Worm (Caenorhabditis elegans): Measurements from ENCODE around the gene haf-7.

The haf-7 gene

DNA sequence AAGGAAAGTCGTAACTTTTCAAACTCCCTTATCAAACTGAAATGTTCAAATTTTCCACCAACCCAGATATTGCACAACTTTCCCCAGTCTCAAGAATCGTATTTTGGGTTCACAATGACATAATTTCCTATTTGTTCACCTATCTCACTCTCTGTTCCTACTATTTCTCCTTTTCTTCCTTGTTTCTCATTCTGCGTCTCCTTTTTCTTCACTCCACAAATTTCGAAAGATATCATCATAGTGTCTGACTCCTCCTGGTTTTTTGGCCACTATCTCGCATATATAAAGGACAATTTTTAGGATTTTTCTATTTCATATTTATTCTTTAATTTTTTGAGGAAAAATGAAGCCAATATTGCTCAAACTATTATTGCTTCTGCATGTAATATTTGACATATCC lies at the start of gene haf-7:
haf-7 (plus strand) TSS at position 211 of the 400 bp plus-strand sequence.
- no peak for TF ChIP-seq hmbx-1 (tag; optimal IDR thresholded peaks at IDR 0.05)
- no peak for TF ChIP-seq B0310.2 (tag; optimal IDR thresholded peaks at IDR 0.05)
- no peak for TF ChIP-seq scrt-1 (GFP tag; IDR thresholded peaks at IDR 0.05)
- TF ChIP-seq ets-7 (tag; optimal IDR thresholded peaks at IDR 0.05): no peak
- TF ChIP-seq ceh-36 (tag; optimal IDR thresholded peaks at IDR 0.05): no peak
- TF ChIP-seq pes-1 (GFP tag; IDR thresholded peaks at IDR 0.05): no peak
- TF ChIP-seq tbx-11 (GFP tag; IDR thresholded peaks at IDR 0.05): no peak
- no peak for TF ChIP-seq flt-1 (GFP tag; IDR thresholded peaks at IDR 0.05)
- no peak for TF ChIP-seq tbx-37 (GFP tag; conservative IDR thresholded peaks at IDR 0.05)

DNA sequence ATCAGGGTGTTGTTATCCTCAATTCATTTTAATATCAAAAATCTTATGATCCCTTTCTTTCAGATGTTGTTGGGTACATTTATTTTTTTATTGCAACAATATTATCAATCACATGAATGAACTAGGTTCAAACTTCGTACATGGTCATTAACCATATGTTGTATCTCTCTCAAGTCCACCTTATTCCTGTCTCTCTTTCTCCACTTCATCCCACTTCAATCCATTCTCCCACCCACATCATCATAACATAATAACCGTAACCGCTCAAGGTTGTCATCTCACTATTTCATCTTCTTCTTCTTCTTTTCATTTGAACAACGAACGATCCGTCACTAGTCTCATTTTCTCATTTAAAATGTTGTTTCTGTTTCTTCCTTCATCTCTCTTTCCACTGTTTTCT lies 47.6 kb upstream of the haf-7 start:
- no peak for TF ChIP-seq flt-1 (GFP tag; IDR thresholded peaks at IDR 0.05)
- TF ChIP-seq hmbx-1 (tag; optimal IDR thresholded peaks at IDR 0.05): no peak
- no peak for TF ChIP-seq pes-1 (GFP tag; IDR thresholded peaks at IDR 0.05)
- TF ChIP-seq aly-1 (tag; optimal IDR thresholded peaks at IDR 0.05): no peak
- TF ChIP-seq B0310.2 (tag; optimal IDR thresholded peaks at IDR 0.05): no peak
- no peak for TF ChIP-seq tbx-37 (GFP tag; conservative IDR thresholded peaks at IDR 0.05)
- no peak for TF ChIP-seq hnd-1 (tag; optimal IDR thresholded peaks at IDR 0.05)
- no peak for TF ChIP-seq ceh-13 (GFP tag; optimal IDR thresholded peaks at IDR 0.05)
- TF ChIP-seq tra-4 (tag; optimal IDR thresholded peaks at IDR 0.05): no peak
- TF ChIP-seq ets-7 (tag; optimal IDR thresholded peaks at IDR 0.05): no peak
- TF ChIP-seq scrt-1 (GFP tag; IDR thresholded peaks at IDR 0.05): no peak
- no peak for TF ChIP-seq ceh-36 (tag; optimal IDR thresholded peaks at IDR 0.05)
- no peak for TF ChIP-seq ama-1 (optimal IDR thresholded peaks at IDR 0.05)
- no peak for TF ChIP-seq F13C5.2 (tag; optimal IDR thresholded peaks at IDR 0.05)
- no peak for TF ChIP-seq hmg-4 (GFP tag; optimal IDR thresholded peaks at IDR 0.05)

DNA sequence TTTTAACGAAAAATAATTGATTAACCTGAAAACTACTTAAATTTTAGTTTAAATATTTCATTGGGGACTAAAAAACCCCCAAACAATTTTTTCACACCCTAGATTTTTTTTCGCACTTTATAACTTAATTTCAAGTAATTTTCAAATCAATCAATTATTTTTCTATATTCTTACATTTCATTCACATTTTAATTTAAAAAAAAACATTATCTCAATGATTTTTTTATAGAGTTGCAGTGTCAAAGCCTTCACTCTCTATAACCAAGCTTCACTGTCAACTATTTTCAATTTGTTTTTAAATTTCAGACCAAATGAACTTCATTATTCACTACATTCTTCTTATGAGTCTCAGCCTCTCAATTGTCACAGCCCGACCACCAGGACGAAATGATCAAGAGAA lies 46.5 kb upstream of the haf-7 start, which contains the start of gene Y50E8A.1:
Y50E8A.1 (plus strand) TSS at position 301 of the 400 bp plus-strand sequence.
- TF ChIP-seq pes-1 (GFP tag; IDR thresholded peaks at IDR 0.05) (no peak), hmbx-1 (tag; optimal IDR thresholded peaks at IDR 0.05) (no peak), tra-4 (tag; optimal IDR thresholded peaks at IDR 0.05) (no peak), sea-1 (GFP tag; conservative IDR thresholded peaks at IDR 0.05) (no peak), ama-1 (optimal IDR thresholded peaks at IDR 0.05) (no peak), aly-1 (tag; optimal IDR thresholded peaks at IDR 0.05) (no peak), flt-1 (GFP tag; IDR thresholded peaks at IDR 0.05) (no peak), B0310.2 (tag; optimal IDR thresholded peaks at IDR 0.05) (no peak), hnd-1 (tag; optimal IDR thresholded peaks at IDR 0.05) (no peak), F13C5.2 (tag; optimal IDR thresholded peaks at IDR 0.05) (no peak), hmg-4 (GFP tag; optimal IDR thresholded peaks at IDR 0.05) (no peak)

DNA sequence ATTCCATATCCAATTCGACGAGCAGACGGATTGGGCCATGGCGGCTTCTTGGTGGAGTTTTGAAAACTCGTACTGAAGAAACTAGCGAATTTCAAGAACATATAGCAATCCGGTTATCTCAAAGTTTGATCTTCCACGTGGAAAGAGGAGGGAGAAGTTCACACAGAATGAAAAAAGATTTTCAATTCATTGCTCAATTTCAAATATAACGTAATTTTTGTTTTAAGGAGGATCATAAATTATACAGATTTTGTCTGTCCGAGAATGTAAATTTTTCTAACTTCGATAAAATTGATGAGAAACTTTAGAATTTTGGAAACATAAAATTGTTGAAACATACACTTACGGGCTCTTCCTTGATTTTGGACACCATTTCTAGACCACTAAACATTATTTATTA lies 44.3 kb upstream of the haf-7 start, which contains the start of gene Y50E8A.2:
Y50E8A.2 (minus strand) TSS at position 101 of the 400 bp plus-strand sequence.
- TF ChIP-seq tra-4 (tag; optimal IDR thresholded peaks at IDR 0.05): no peak
- TF ChIP-seq ets-7 (tag; optimal IDR thresholded peaks at IDR 0.05): no peak
- no peak for TF ChIP-seq hmg-4 (GFP tag; optimal IDR thresholded peaks at IDR 0.05)
- no peak for TF ChIP-seq tbx-37 (GFP tag; conservative IDR thresholded peaks at IDR 0.05)
- TF ChIP-seq ceh-13 (GFP tag; optimal IDR thresholded peaks at IDR 0.05): no peak
- no peak for TF ChIP-seq aly-1 (tag; optimal IDR thresholded peaks at IDR 0.05)
- no peak for TF ChIP-seq hnd-1 (tag; optimal IDR thresholded peaks at IDR 0.05)
- TF ChIP-seq sea-1 (GFP tag; conservative IDR thresholded peaks at IDR 0.05): no peak
- no peak for TF ChIP-seq ceh-36 (tag; optimal IDR thresholded peaks at IDR 0.05)
- no peak for TF ChIP-seq tbx-11 (GFP tag; IDR thresholded peaks at IDR 0.05)
- no peak for TF ChIP-seq flt-1 (GFP tag; IDR thresholded peaks at IDR 0.05)
- no peak for TF ChIP-seq ama-1 (optimal IDR thresholded peaks at IDR 0.05)
- no peak for TF ChIP-seq F13C5.2 (tag; optimal IDR thresholded peaks at IDR 0.05)
- no peak for TF ChIP-seq hmbx-1 (tag; optimal IDR thresholded peaks at IDR 0.05)
- TF ChIP-seq scrt-1 (GFP tag; IDR thresholded peaks at IDR 0.05): no peak
- TF ChIP-seq B0310.2 (tag; optimal IDR thresholded peaks at IDR 0.05): no peak
- TF ChIP-seq pes-1 (GFP tag; IDR thresholded peaks at IDR 0.05): no peak

DNA sequence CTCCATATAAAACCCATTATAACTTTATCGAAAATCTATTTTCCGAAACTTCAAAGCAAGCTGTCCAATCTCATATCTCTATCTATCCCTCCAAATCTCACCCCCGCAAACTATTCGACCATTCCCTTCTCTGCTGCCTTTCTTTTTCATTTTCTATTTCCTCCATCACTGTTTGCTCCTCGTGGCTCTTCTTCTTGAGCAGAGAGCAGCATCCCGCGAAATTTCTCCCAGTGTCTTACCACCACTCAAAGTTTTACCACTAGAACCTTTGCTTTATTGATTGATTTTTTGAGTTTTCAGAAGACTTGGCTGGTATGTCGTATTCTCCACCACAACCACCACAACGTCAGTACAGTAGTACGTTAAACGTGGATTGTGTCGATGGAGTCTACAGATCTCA lies 43.7 kb upstream of the haf-7 start, which contains the start of gene oig-3:
oig-3 (plus strand) TSS at position 301 of the 400 bp plus-strand sequence.
- no peak for TF ChIP-seq hnd-1 (tag; optimal IDR thresholded peaks at IDR 0.05)
- no peak for TF ChIP-seq scrt-1 (GFP tag; IDR thresholded peaks at IDR 0.05)

DNA sequence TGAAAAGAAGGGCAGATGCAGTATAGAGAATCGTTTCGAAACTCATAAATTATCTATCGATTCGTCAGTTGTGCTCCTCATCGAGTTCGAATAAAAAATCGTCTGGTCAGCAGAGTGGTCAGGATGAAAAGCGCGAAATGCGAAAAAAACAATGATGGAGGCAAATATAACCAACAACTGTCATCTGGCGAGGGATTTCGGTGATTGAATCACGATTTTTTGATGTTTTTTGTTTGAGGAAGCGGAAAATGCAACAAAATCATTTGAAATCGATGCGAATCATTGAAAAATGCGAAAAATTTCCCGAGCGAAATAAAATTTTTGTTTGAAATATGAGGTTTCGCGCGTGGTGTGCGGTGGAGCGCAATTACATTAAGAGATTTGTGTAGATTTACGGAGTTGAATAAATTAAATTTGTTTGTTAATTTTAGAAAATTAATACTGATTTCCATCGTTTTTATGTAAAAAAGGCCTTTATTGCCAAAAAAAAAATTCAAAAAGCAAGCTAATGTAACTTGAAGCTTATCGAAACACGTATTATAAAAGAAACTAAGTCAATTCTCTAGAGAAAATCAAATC lies 38.8 kb upstream of the haf-7 start, which contains the start of gene unc-61:
unc-61 (minus strand) TSS at position 51 of the 579 bp plus-strand sequence.
- TF ChIP-seq hnd-1 (tag; optimal IDR thresholded peaks at IDR 0.05) (no peak), aly-1 (tag; optimal IDR thresholded peaks at IDR 0.05) (no peak), tbx-11 (GFP tag; IDR thresholded peaks at IDR 0.05) (no peak), sea-1 (GFP tag; conservative IDR thresholded peaks at IDR 0.05) (no peak), ceh-36 (tag; optimal IDR thresholded peaks at IDR 0.05) (no peak), ets-7 (tag; optimal IDR thresholded peaks at IDR 0.05) (no peak), F13C5.2 (tag; optimal IDR thresholded peaks at IDR 0.05) (no peak), ceh-13 (GFP tag; optimal IDR thresholded peaks at IDR 0.05) (no peak), ama-1 (optimal IDR thresholded peaks at IDR 0.05) (no peak), B0310.2 (tag; optimal IDR thresholded peaks at IDR 0.05) (no peak), tbx-37 (GFP tag; conservative IDR thresholded peaks at IDR 0.05) (no peak), scrt-1 (GFP tag; IDR thresholded peaks at IDR 0.05) (no peak), hmg-4 (GFP tag; optimal IDR thresholded peaks at IDR 0.05) (no peak), tra-4 (tag; optimal IDR thresholded peaks at IDR 0.05) (no peak), hmbx-1 (tag; optimal IDR thresholded peaks at IDR 0.05) (no peak), flt-1 (GFP tag; IDR thresholded peaks at IDR 0.05) (no peak), pes-1 (GFP tag; IDR thresholded peaks at IDR 0.05) (no peak)

DNA sequence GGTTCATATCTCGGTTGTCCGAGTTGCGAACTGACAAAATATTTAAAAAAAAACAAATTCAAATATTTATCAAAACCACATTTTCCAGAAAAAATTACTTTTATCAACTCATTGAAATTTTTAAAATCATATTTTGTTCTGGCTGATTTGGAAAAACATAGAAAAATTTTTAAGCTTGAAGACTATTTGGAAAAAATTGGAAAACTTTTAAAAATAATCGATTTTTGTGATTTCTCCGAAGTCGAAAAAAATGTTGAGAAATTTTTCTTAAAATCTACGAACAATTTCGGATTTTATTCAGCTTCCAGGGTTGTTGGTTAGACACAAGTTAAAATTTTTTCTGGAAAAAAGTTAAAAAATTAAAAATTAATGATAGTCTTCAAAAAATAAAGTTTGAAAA lies 36.2 kb upstream of the haf-7 start, which contains the start of gene Y50E8A.5:
Y50E8A.5 (minus strand) TSS at position 101 of the 400 bp plus-strand sequence.
- TF ChIP-seq tbx-37 (GFP tag; conservative IDR thresholded peaks at IDR 0.05) (no peak), flt-1 (GFP tag; IDR thresholded peaks at IDR 0.05) (no peak), hnd-1 (tag; optimal IDR thresholded peaks at IDR 0.05) (no peak), aly-1 (tag; optimal IDR thresholded peaks at IDR 0.05) (no peak), B0310.2 (tag; optimal IDR thresholded peaks at IDR 0.05) (no peak), hmbx-1 (tag; optimal IDR thresholded peaks at IDR 0.05) (no peak), ets-7 (tag; optimal IDR thresholded peaks at IDR 0.05) (no peak), F13C5.2 (tag; optimal IDR thresholded peaks at IDR 0.05) (no peak)

Data from whole organism, early embryonic.